Worm (Caenorhabditis elegans): ENCODE results near the gene clc-12.

DNA sequence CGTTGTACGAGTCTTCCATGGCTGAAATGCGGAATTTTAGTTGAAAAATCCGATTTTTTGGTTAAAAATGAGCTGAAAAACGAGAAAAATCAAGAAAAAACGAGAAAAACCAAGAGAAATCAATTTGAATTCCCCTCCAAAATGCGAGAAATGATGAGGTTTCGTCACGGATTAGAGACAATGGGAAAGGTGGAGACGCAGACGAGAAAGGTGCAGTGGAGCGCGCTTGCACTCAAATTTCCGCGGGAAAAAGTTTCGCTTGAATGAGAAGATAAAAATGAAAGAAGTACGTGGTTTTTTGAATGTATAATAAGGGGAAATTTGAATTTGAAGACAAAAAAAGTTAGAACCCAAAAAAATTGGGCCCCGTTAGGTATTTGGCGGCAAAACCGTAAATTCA is 43.5 kb downstream of the clc-12 start, which contains the start of gene efl-1:
- TF ChIP-seq ama-1 (optimal IDR thresholded peaks at IDR 0.05) (no peak), flt-1 (GFP tag; IDR thresholded peaks at IDR 0.05) (no peak), hnd-1 (tag; optimal IDR thresholded peaks at IDR 0.05) (no peak), pes-1 (GFP tag; IDR thresholded peaks at IDR 0.05) (no peak), tra-4 (tag; optimal IDR thresholded peaks at IDR 0.05) (no peak), sea-1 (GFP tag; conservative IDR thresholded peaks at IDR 0.05) (no peak), aly-1 (tag; optimal IDR thresholded peaks at IDR 0.05) (no peak)
